Worm (Caenorhabditis elegans): ENCODE results near the gene cyp-29A4.

DNA sequence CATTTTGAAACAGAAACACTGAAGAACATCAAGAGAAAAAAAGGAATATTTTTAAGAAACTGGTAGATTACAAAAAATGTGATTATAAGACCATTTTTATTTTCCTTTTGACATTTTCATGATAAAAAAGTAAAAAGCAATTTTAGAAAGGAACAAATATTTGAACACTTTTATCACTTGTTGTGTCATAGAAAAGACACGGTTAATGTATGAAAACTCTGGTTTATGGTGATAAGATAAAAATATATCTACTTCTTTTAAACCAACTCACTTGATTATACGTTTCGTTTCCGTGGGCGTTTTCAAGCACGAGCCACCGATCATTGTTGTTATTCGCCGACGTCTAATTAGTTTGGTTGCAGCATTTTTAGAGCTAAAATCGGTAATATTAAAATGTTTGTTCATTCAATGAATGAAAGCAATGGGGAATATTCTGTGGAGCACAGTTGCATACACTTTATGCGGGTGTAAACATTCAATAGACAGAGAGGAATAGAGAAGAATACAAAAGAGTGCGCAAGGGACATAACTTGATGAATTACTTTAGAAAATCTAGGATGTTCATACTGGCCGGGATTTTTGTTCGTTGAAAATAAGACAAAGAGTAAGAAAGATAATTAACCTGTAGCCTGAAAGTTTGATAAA, 18.8 kb downstream of the cyp-29A4 start, which contains the start of gene sulp-8:
- TF ChIP-seq sma-3 (GFP tag; optimal IDR thresholded peaks at IDR 0.05) (no peak), nhr-77 (tag; optimal IDR thresholded peaks at IDR 0.05) (no peak), nhr-6 (tag; optimal IDR thresholded peaks at IDR 0.05) (no peak), elt-1 (tag; optimal IDR thresholded peaks at IDR 0.05) (no peak), unc-39 (tag; optimal IDR thresholded peaks at IDR 0.05) (no peak), alr-1 (tag; optimal IDR thresholded peaks at IDR 0.05) (no peak), F13H6.1 (tag; optimal IDR thresholded peaks at IDR 0.05) (no peak), egl-27 (tag; optimal IDR thresholded peaks at IDR 0.05) (no peak), mbf-1 (tag; optimal IDR thresholded peaks at IDR 0.05) (no peak), ama-1 (optimal IDR thresholded peaks at IDR 0.05) (no peak)
